Worm (Caenorhabditis elegans) whole organism, L2 larva: ENCODE data around the gene srd-8.

Source experiments
- R02D3.7 ChIP-seq: fragments of 150-350 bp; optimal IDR thresholded peaks from 2 replicates; lab custom pipeline; 2014; ENCODE audit warnings: missing biosample characterization, missing genetic modification characterization
- lin-13 ChIP-seq: fragments of 150-350 bp; optimal IDR thresholded peaks from 2 replicates; lab custom pipeline; 2014; ENCODE audit warnings: missing biosample characterization, missing genetic modification reagents, missing genetic modification characterization
- lsy-2 ChIP-seq, 2 experiments: fragments of 150-350 bp in 1 of 2; sonication (generic microtip) in 1 of 2; optimal IDR thresholded peaks; 2 replicates each; lab custom pipeline; 2014 to 2017; ENCODE audit warnings: missing biosample characterization in 2 of 2, missing genetic modification characterization in 2 of 2
- nhr-237 ChIP-seq: fragments of 150-350 bp; optimal IDR thresholded peaks from 2 replicates; lab custom pipeline; 2014; ENCODE audit warnings: missing biosample characterization, missing genetic modification characterization

ce11 chrIV:5662073-5662472 lies 16.7 kb upstream of the srd-8 start:
- TF ChIP-seq R02D3.7 (tag; lab: Kevin White, UChicago) (no peak), lin-13 (no peak), nhr-237 (tag; lab: Kevin White, UChicago) (no peak), lsy-2 (tag; optimal IDR thresholded peaks at IDR 0.05; lab: Kevin White, UChicago) (no peak)
